Worm (Caenorhabditis elegans) whole organism, L4/young adult: ENCODE measurements around the gene C08F11.17.

Experiments
- W03F9.2 ChIP-seq: fragments of 150-350 bp; optimal IDR thresholded peaks from 2 replicates; lab custom pipeline; 2014; ENCODE audit warnings: missing biosample characterization, missing genetic modification characterization
- dao-5 ChIP-seq: sonication (generic microtip); optimal IDR thresholded peaks from 2 replicates; lab custom pipeline; 2016; ENCODE audit warnings: missing genotype, missing genetic modification characterization, moderate library complexity, missing compliant biosample characterization
- him-1 ChIP-seq: sonication (generic microtip); optimal IDR thresholded peaks from 2 replicates; lab custom pipeline; 2016; ENCODE audit warnings: missing genotype, missing genetic modification reagents, missing genetic modification characterization, missing compliant biosample characterization

DNA sequence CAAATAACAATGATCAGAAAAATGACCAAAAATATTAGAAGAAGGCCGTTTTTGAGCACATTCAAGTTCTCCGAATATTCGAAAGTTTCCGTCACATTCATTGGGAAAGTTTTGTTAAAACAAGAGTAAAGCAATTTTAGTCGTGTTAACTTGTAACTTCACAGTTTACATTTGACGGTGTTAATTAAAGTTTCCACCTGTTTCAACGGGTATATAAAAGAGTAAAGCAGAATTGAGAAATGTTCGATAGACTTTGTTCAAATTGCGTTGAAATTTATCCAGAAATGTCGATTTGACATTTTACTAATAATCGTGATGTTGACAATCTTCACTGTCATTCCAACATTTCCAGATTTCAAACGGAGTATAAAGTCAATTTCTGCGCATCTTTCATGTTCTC lies 4.3 kb downstream of the C08F11.17 start, which contains the start of gene srz-29:
- TF ChIP-seq dao-5, result no peak
- no peak for TF ChIP-seq him-1 (tag; lab: Kevin White, UChicago)
- no peak for TF ChIP-seq W03F9.2
